Fruit fly (Drosophila melanogaster) whole organism, wandering third instar larva: ENCODE data around the gene CG3285.

ENCODE experiments used
- Abd-B ChIP-seq: fragments of >200 bp; optimal IDR thresholded peaks from 2 replicates; lab custom pipeline; 2017; ENCODE audit warnings: missing biosample characterization, missing genetic modification characterization
- CG32264 ChIP-seq: fragments of 200-800 bp; sonication (Bioruptor generic); optimal IDR thresholded peaks from 2 replicates; lab custom pipeline; 2016; ENCODE audit warnings: missing biosample characterization, missing genetic modification characterization
- CrebA ChIP-seq: fragments of 200-800 bp; sonication (Bioruptor generic); optimal IDR thresholded peaks from 2 replicates; lab custom pipeline; 2016; ENCODE audit warnings: missing biosample characterization, mild to moderate bottlenecking, missing genetic modification characterization, borderline replicate concordance
- Dfd ChIP-seq: fragments of >200 bp; optimal IDR thresholded peaks from 2 replicates; lab custom pipeline; 2017; ENCODE audit warnings: missing biosample characterization, missing genetic modification characterization
- Dif ChIP-seq: fragments of 200-275, 200-300 bp; sonication (Bioruptor generic); optimal IDR thresholded peaks from 2 replicates; lab custom pipeline; 2018; ENCODE audit warnings: missing biosample characterization, missing genetic modification characterization; ENCODE audit not compliant: partially characterized antibody
- GATAd ChIP-seq: sonication (Bioruptor generic); optimal IDR thresholded peaks from 2 replicates; lab custom pipeline; 2016; ENCODE audit warnings: missing biosample characterization, missing genetic modification characterization
- Hnf4 ChIP-seq: fragments of 200-800 bp; sonication (Bioruptor generic); optimal IDR thresholded peaks from 2 replicates; lab custom pipeline; 2016; ENCODE audit warnings: missing biosample characterization, mild to moderate bottlenecking, missing genetic modification characterization
- Hr83 ChIP-seq: fragments of 200-300 bp; sonication (Bioruptor generic); optimal IDR thresholded peaks from 2 replicates; lab custom pipeline; 2016; ENCODE audit warnings: missing biosample characterization, mild to moderate bottlenecking, missing genetic modification characterization, moderate library complexity; ENCODE audit not compliant: poor library complexity, severe bottlenecking
- Jra ChIP-seq: sonication (Bioruptor generic); optimal IDR thresholded peaks from 2 replicates; lab custom pipeline; 2016; ENCODE audit warnings: missing biosample characterization, missing genetic modification characterization
- Myc ChIP-seq: fragments of >200 bp; optimal IDR thresholded peaks from 2 replicates; lab custom pipeline; 2017
- N ChIP-seq: fragments of >200 bp; optimal IDR thresholded peaks from 2 replicates; lab custom pipeline; 2018; ENCODE audit warnings: missing biosample characterization, missing external identifiers, missing genetic modification characterization
- OdsH ChIP-seq: fragments of 200-800 bp; sonication (Bioruptor generic); optimal IDR thresholded peaks from 2 replicates; lab custom pipeline; 2016; ENCODE audit warnings: missing biosample characterization, mild to moderate bottlenecking, missing genetic modification characterization
- Rel ChIP-seq, 2 experiments: fragments of 200-800 bp; sonication (Bioruptor generic) in 1 of 2; optimal IDR thresholded peaks; 2 replicates in 1 of 2; 3 replicates in 1 of 2; lab custom pipeline; 2016 to 2019; ENCODE audit warnings: mild to moderate bottlenecking in 2 of 2, missing biosample characterization in 2 of 2, missing genetic modification characterization in 2 of 2, moderate library complexity in 1 of 2
- Sp1 ChIP-seq: fragments of 200-800 bp; sonication (Bioruptor generic); optimal IDR thresholded peaks from 3 replicates; lab custom pipeline; 2019; ENCODE audit warnings: missing biosample characterization, mild to moderate bottlenecking, missing genetic modification characterization, moderate library complexity
- Vsx2 ChIP-seq: fragments of 200-300, 225-300 bp; sonication (Bioruptor generic); optimal IDR thresholded peaks from 2 replicates; lab custom pipeline; 2018; ENCODE audit warnings: missing biosample characterization, missing genetic modification characterization; ENCODE audit not compliant: partially characterized antibody
- brk ChIP-seq: fragments of 200-800 bp; sonication (Bioruptor generic); optimal IDR thresholded peaks from 2 replicates; lab custom pipeline; 2016; ENCODE audit warnings: missing biosample characterization, mild to moderate bottlenecking, missing genetic modification characterization
- dl ChIP-seq, 2 experiments: fragments of 175-275, 200-275 bp in 1 of 2; fragments of 200-275 bp in 1 of 2; sonication (Bioruptor generic); optimal IDR thresholded peaks; lab custom pipeline; 2018; ENCODE audit warnings: mild to moderate bottlenecking in 2 of 2, missing biosample characterization in 2 of 2, missing genetic modification characterization in 2 of 2, moderate library complexity in 2 of 2; ENCODE audit not compliant: partially characterized antibody in 2 of 2, insufficient read depth in 1 of 2
- dsf ChIP-seq: sonication (Bioruptor generic); optimal IDR thresholded peaks from 2 replicates; lab custom pipeline; 2016; ENCODE audit warnings: missing biosample characterization, missing genetic modification characterization, borderline replicate concordance
- ey ChIP-seq: fragments of 200-800 bp; sonication (Bioruptor generic); optimal IDR thresholded peaks from 2 replicates; lab custom pipeline; 2016; ENCODE audit warnings: missing biosample characterization, missing genetic modification characterization
- foxo ChIP-seq, 2 experiments: fragments of 200-800 bp; sonication (Bioruptor generic); optimal IDR thresholded peaks; 2 replicates in 1 of 2; 3 replicates in 1 of 2; lab custom pipeline; 2016 to 2017; ENCODE audit warnings: missing biosample characterization in 2 of 2, missing genetic modification characterization in 2 of 2
- fru ChIP-seq: fragments of 200-800 bp; sonication (Bioruptor generic); optimal IDR thresholded peaks from 3 replicates; lab custom pipeline; 2016; ENCODE audit warnings: missing biosample characterization, mild to moderate bottlenecking, missing genetic modification characterization
- lola ChIP-seq: fragments of >200 bp; optimal IDR thresholded peaks from 2 replicates; lab custom pipeline; 2017; ENCODE audit warnings: missing biosample characterization, missing genetic modification characterization
- pan ChIP-seq: fragments of >200 bp; optimal IDR thresholded peaks from 2 replicates; lab custom pipeline; 2017
- psq ChIP-seq: fragments of 200-800 bp; sonication (Bioruptor generic); optimal IDR thresholded peaks from 3 replicates; lab custom pipeline; 2017; ENCODE audit warnings: missing biosample characterization, mild to moderate bottlenecking, missing genetic modification characterization, moderate library complexity
- rgr ChIP-seq: fragments of 200-800 bp; sonication (Bioruptor generic); optimal IDR thresholded peaks from 3 replicates; lab custom pipeline; 2016; ENCODE audit warnings: missing biosample characterization, mild to moderate bottlenecking, missing genetic modification characterization
- sage ChIP-seq: fragments of 200-800 bp; sonication (Bioruptor generic); optimal IDR thresholded peaks from 2 replicates; lab custom pipeline; 2016; ENCODE audit warnings: missing biosample characterization, mild to moderate bottlenecking, missing genetic modification characterization
- tai ChIP-seq: sonication (Bioruptor generic); optimal IDR thresholded peaks from 2 replicates; lab custom pipeline; 2016; ENCODE audit warnings: missing biosample characterization, missing genetic modification characterization
- usp ChIP-seq: fragments of >200 bp; optimal IDR thresholded peaks from 2 replicates; lab custom pipeline; 2017; ENCODE audit warnings: missing biosample characterization, missing genetic modification characterization

CG3285 gene

dm6 chr2L:3354642-3355380 is 24.1 kb downstream of the CG3285 start, which contains the start of gene E23 (continued):
- peak; percentile 48 for TF ChIP-seq Jra (GFP tag; lab: Kevin White, UChicago)
- peak; percentile 97 for TF ChIP-seq OdsH (GFP tag; lab: Kevin White, UChicago)
- peak; percentile 85 for TF ChIP-seq Rel (GFP tag; optimal IDR thresholded peaks at IDR 0.05; lab: Kevin White, UChicago)
- peak; percentile 91 for TF ChIP-seq Rel (tag; optimal IDR thresholded peaks at IDR 0.05; lab: Kevin White, UChicago)
- TF ChIP-seq fru (GFP tag; lab: Kevin White, UChicago), result peak; percentile 97
- peak; percentile 52 for TF ChIP-seq tai (GFP tag; lab: Kevin White, UChicago)
- TF ChIP-seq pan (lab: Kevin White, UChicago), result no peak
- TF ChIP-seq Hr83 (GFP tag; lab: Kevin White, UChicago), result no peak

DNA sequence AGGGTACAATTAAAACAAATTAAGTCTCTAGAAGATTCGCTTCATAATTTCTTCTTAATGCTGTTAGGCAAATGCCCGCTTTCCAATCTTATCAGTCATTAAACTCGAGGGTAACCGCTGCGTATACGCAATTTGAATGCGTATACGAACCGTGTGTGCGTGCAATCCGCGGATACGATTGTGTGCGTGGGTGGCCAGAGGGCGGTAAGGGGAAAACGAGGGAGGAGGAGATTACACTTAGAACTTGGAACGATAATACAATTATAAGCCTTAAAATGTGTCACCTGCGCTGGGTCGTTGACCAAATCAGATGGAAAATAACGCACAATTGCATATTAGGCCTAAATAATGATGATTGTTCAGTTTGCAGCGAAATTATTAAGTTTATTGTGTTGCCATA is 25.1 kb downstream of the CG3285 start:
- TF ChIP-seq lola (no peak), Jra (GFP tag; lab: Kevin White, UChicago) (no peak), tai (GFP tag; lab: Kevin White, UChicago) (no peak), dl (GFP tag; optimal IDR thresholded peaks at IDR 0.05; lab: Kevin White, UChicago; ENCODE audit: insufficient read depth in 1 of 2, partially characterized antibody in 2 of 2) (no peak), Myc (lab: Kevin White, UChicago) (no peak), GATAd (GFP tag; lab: Kevin White, UChicago) (no peak), ey (GFP tag; lab: Kevin White, UChicago) (no peak), Vsx2 (no peak), rgr (GFP tag; lab: Kevin White, UChicago) (no peak), Dfd (GFP tag; lab: Kevin White, UChicago) (no peak), dsf (GFP tag; lab: Kevin White, UChicago) (no peak), fru (GFP tag; lab: Kevin White, UChicago) (no peak), brk (GFP tag; lab: Kevin White, UChicago) (no peak), Abd-B (GFP tag; lab: Kevin White, UChicago) (no peak), psq (no peak)

DNA sequence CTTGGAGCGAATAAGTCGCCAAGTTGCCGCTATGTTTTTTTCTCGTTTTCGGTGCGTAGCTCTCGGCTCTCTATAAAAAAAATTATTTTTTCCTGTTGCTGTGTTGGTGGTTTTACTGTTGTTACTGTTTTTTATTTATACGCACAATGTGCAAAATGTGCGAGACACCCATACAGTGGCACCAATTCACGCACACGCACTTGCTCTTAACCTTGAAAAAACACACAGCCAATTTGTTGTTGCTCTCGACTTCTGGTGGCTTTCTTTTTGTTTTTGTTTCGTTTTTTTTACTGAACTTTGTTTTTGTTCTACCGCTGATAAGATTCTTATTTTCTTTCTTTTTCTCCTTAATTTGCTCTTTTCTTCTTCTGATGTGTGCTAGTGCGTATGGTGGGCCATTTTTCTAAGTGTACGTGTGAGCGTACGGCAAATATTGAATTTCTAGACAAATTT is 25.5 kb downstream of the CG3285 start:
- TF ChIP-seq rgr (GFP tag; lab: Kevin White, UChicago) (peak; percentile 23), usp (no peak), Hnf4 (peak; percentile 41), Abd-B (GFP tag; lab: Kevin White, UChicago) (no peak), Rel (GFP tag; optimal IDR thresholded peaks at IDR 0.05; lab: Kevin White, UChicago) (peak; percentile 9), Rel (tag; optimal IDR thresholded peaks at IDR 0.05; lab: Kevin White, UChicago) (no peak), Sp1 (GFP tag; lab: Kevin White, UChicago) (peak; percentile 25), CG32264 (peak; percentile 7)

- TF ChIP-seq pan (lab: Kevin White, UChicago) (no peak), psq (no peak), N (GFP tag; lab: Kevin White, UChicago) (no peak), CrebA (peak; percentile 35), foxo (GFP tag; optimal IDR thresholded peaks at IDR 0.05; lab: Kevin White, UChicago) (no peak), Rel (GFP tag; optimal IDR thresholded peaks at IDR 0.05; lab: Kevin White, UChicago) (no peak), Rel (tag; optimal IDR thresholded peaks at IDR 0.05; lab: Kevin White, UChicago) (peak; percentile 64), sage (peak; percentile 26), Dif (no peak), GATAd (GFP tag; lab: Kevin White, UChicago) (no peak), Jra (GFP tag; lab: Kevin White, UChicago) (no peak), Dfd (GFP tag; lab: Kevin White, UChicago) (no peak), lola (no peak), rgr (GFP tag; lab: Kevin White, UChicago) (no peak), Myc (lab: Kevin White, UChicago) (peak; percentile 53)
These were observed 26.3 kb downstream of the CG3285 start, which contains the start of gene CG8838 for dm6 chr2L:3356790-3357696. Gene CG8838 (plus strand): TSS chr2L:3357646.
